Worm (Caenorhabditis elegans) whole organism, young adult: Measurements from ENCODE around the gene Y53G8AR.5.

Source experiments
- B0336.3 ChIP-seq: fragments of 200-800 bp; sonication (Bioruptor generic); IDR thresholded peaks from 2 replicates; pipeline ENCODE4 v1.3.6; 2022; ENCODE audit warnings: missing genetic modification characterization, missing compliant biosample characterization
- C17E4.6 ChIP-seq: fragments of 200-800 bp; sonication (Bioruptor generic); IDR thresholded peaks from 2 replicates; pipeline ENCODE4 v1.3.6; 2022; ENCODE audit warnings: missing genetic modification reagents, missing genetic modification characterization, missing compliant biosample characterization
- F39B2.1 ChIP-seq: fragments of 200-800 bp; sonication (Bioruptor generic); IDR thresholded peaks from 2 replicates; pipeline ENCODE4 v1.3.6; 2022; ENCODE audit warnings: missing genetic modification reagents, missing genetic modification characterization, missing compliant biosample characterization
- K11D2.4 ChIP-seq: fragments of 200-800 bp; sonication (Bioruptor generic); IDR thresholded peaks from 2 replicates; pipeline ENCODE4 v1.3.6; 2022; ENCODE audit warnings: missing genetic modification reagents, missing genetic modification characterization, missing compliant biosample characterization
- K12H6.12 ChIP-seq: fragments of 200-800 bp; sonication (Bioruptor generic); optimal IDR thresholded peaks from 2 replicates; lab custom pipeline; 2018; ENCODE audit warnings: mild to moderate bottlenecking, missing genetic modification characterization, missing compliant biosample characterization
- Y53F4B.3 ChIP-seq: fragments of 200-800 bp; sonication (Bioruptor generic); IDR thresholded peaks from 2 replicates; pipeline ENCODE4 v1.3.6; 2022; ENCODE audit warnings: missing genetic modification reagents, missing genetic modification characterization, missing compliant biosample characterization
- Y56A3A.18 ChIP-seq: fragments of 200-800 bp; sonication (Bioruptor generic); IDR thresholded peaks from 2 replicates; pipeline ENCODE4 v1.3.6; 2022; ENCODE audit warnings: missing genetic modification reagents, missing genetic modification characterization, missing compliant biosample characterization
- Y67H2A.10 ChIP-seq: fragments of 200-800 bp; sonication (Bioruptor generic); conservative IDR thresholded peaks from 2 replicates; pipeline ENCODE4 v1.3.6; 2022; ENCODE audit warnings: missing genetic modification reagents, missing genetic modification characterization, missing compliant biosample characterization
- Y79H2A.3 ChIP-seq: fragments of 200-800 bp; sonication (Bioruptor generic); conservative IDR thresholded peaks from 2 replicates; pipeline ENCODE4 v1.3.6; 2022; ENCODE audit warnings: missing genetic modification reagents, missing genetic modification characterization, missing compliant biosample characterization
- ZK185.1 ChIP-seq: sonication (generic microtip); optimal IDR thresholded peaks from 2 replicates; lab custom pipeline; 2016; ENCODE audit warnings: mild to moderate bottlenecking, missing genetic modification characterization, missing compliant biosample characterization; ENCODE audit not compliant: poor library complexity, severe bottlenecking
- aptf-3 ChIP-seq: fragments of 200-800 bp; sonication (Bioruptor generic); IDR thresholded peaks from 2 replicates; pipeline ENCODE4 v1.3.6; 2022; ENCODE audit warnings: missing genetic modification characterization, missing compliant biosample characterization
- atf-7 ChIP-seq: sonication (generic microtip); optimal IDR thresholded peaks from 2 replicates; lab custom pipeline; 2017; ENCODE audit warnings: mild to moderate bottlenecking, missing genetic modification characterization, missing compliant biosample characterization
- athp-1 ChIP-seq: sonication (generic microtip); optimal IDR thresholded peaks from 2 replicates; lab custom pipeline; 2017; ENCODE audit warnings: mild to moderate bottlenecking, missing genetic modification characterization, missing compliant biosample characterization
- attf-5 ChIP-seq: fragments of 200-800 bp; sonication (Bioruptor generic); optimal IDR thresholded peaks from 2 replicates; lab custom pipeline; 2018; ENCODE audit warnings: mild to moderate bottlenecking, missing genetic modification characterization, missing compliant biosample characterization
- attf-6 ChIP-seq: fragments of 200-800 bp; sonication (Bioruptor generic); IDR thresholded peaks from 2 replicates; pipeline ENCODE4 v1.3.6; 2022; ENCODE audit warnings: missing genetic modification reagents, missing genetic modification characterization, missing compliant biosample characterization
- bed-1 ChIP-seq: fragments of 200-800 bp; sonication (Bioruptor generic); IDR thresholded peaks from 2 replicates; pipeline ENCODE4 v1.3.6; 2022; ENCODE audit warnings: missing genetic modification reagents, missing genetic modification characterization, missing compliant biosample characterization
- cebp-1 ChIP-seq, 2 experiments: fragments of 200-800 bp in 1 of 2; sonication (Bioruptor generic) in 1 of 2; sonication (generic microtip) in 1 of 2; IDR thresholded peaks in 1 of 2; optimal IDR thresholded peaks in 1 of 2; 2 replicates each; pipeline versions ENCODE4 v1.3.6 to Lab custom; 2017 to 2022; ENCODE audit warnings: missing compliant biosample characterization in 2 of 2, missing genetic modification characterization in 2 of 2, mild to moderate bottlenecking in 1 of 2, missing genetic modification reagents in 1 of 2, moderate library complexity in 1 of 2
- ceh-27 ChIP-seq: fragments of 200-800 bp; sonication (Bioruptor generic); optimal IDR thresholded peaks from 2 replicates; lab custom pipeline; 2018; ENCODE audit warnings: mild to moderate bottlenecking, missing genetic modification characterization, moderate library complexity, missing compliant biosample characterization
- ceh-40 ChIP-seq: fragments of 200-800 bp; sonication (Bioruptor generic); IDR thresholded peaks from 2 replicates; pipeline ENCODE4 v1.3.6; 2022; ENCODE audit warnings: missing genetic modification characterization, missing compliant biosample characterization
- ceh-91 ChIP-seq: fragments of 200-800 bp; sonication (Bioruptor generic); IDR thresholded peaks from 2 replicates; pipeline ENCODE4 v1.3.6; 2022; ENCODE audit warnings: missing genetic modification reagents, missing genetic modification characterization, missing compliant biosample characterization
- chd-7 ChIP-seq: sonication (generic microtip); optimal IDR thresholded peaks from 2 replicates; lab custom pipeline; 2016; ENCODE audit warnings: mild to moderate bottlenecking, missing genetic modification characterization, moderate library complexity, missing compliant biosample characterization
- dox-1 ChIP-seq: fragments of 200-800 bp; sonication (Bioruptor generic); IDR thresholded peaks from 2 replicates; pipeline ENCODE4 v1.3.6; 2022; ENCODE audit warnings: missing genetic modification reagents, missing genetic modification characterization, missing compliant biosample characterization
- egl-44 ChIP-seq: fragments of 200-800 bp; sonication (Bioruptor generic); IDR thresholded peaks from 2 replicates; pipeline ENCODE4 v1.3.6; 2022; ENCODE audit warnings: missing genetic modification reagents, missing genetic modification characterization, missing compliant biosample characterization
- egrh-3 ChIP-seq: fragments of 200-800 bp; sonication (Bioruptor generic); IDR thresholded peaks from 2 replicates; pipeline ENCODE4 v1.3.6; 2022; ENCODE audit warnings: missing genetic modification reagents, missing genetic modification characterization, missing compliant biosample characterization
- ekl-4 ChIP-seq: fragments of 200-800 bp; sonication (Bioruptor generic); IDR thresholded peaks from 2 replicates; pipeline ENCODE4 v1.3.6; 2022; ENCODE audit warnings: missing genetic modification reagents, missing genetic modification characterization, missing compliant biosample characterization
- ets-4 ChIP-seq: fragments of 200-800 bp; sonication (Bioruptor generic); optimal IDR thresholded peaks from 2 replicates; lab custom pipeline; 2018; ENCODE audit warnings: mild to moderate bottlenecking, missing genetic modification characterization, missing compliant biosample characterization
- fkh-3 ChIP-seq: sonication (generic microtip); optimal IDR thresholded peaks from 2 replicates; lab custom pipeline; 2016; ENCODE audit warnings: mild to moderate bottlenecking, missing genetic modification characterization, missing compliant biosample characterization
- hlh-26 ChIP-seq: fragments of 200-800 bp; sonication (Bioruptor generic); conservative IDR thresholded peaks from 2 replicates; pipeline ENCODE4 v1.3.6; 2022; ENCODE audit warnings: missing genetic modification reagents, missing genetic modification characterization, missing compliant biosample characterization
- hmg-1.2 ChIP-seq: fragments of 200-800 bp; sonication (Bioruptor generic); IDR thresholded peaks from 2 replicates; pipeline ENCODE4 v1.3.6; 2022; ENCODE audit warnings: missing genetic modification reagents, missing genetic modification characterization, missing compliant biosample characterization
- lin-26 ChIP-seq: fragments of 200-800 bp; sonication (Bioruptor generic); IDR thresholded peaks from 2 replicates; pipeline ENCODE4 v1.3.6; 2022; ENCODE audit warnings: missing genetic modification reagents, missing genetic modification characterization, missing compliant biosample characterization
- lin-35 ChIP-seq, 3 experiments: fragments of 150-350 bp in 2 of 3; sonication (generic microtip) in 1 of 3; optimal IDR thresholded peaks; 2 replicates each; lab custom pipeline; 2014 to 2018; ENCODE audit warnings: missing biosample characterization in 3 of 3, missing genetic modification characterization in 3 of 3, missing genetic modification reagents in 3 of 3
- lin-40 ChIP-seq: sonication (generic microtip); optimal IDR thresholded peaks from 2 replicates; lab custom pipeline; 2016; ENCODE audit warnings: missing genetic modification characterization, mild to moderate bottlenecking, missing compliant biosample characterization, missing genotype, missing genetic modification reagents
- lin-54 ChIP-seq: fragments of 200-800 bp; sonication (Bioruptor generic); optimal IDR thresholded peaks from 2 replicates; lab custom pipeline; 2018; ENCODE audit warnings: mild to moderate bottlenecking, missing genetic modification characterization, missing compliant biosample characterization
- madf-6 ChIP-seq: fragments of 200-800 bp; sonication (Bioruptor generic); IDR thresholded peaks from 2 replicates; pipeline ENCODE4 v1.3.6; 2022; ENCODE audit warnings: missing genetic modification reagents, missing genetic modification characterization, missing compliant biosample characterization
- mxl-1 ChIP-seq: sonication (generic microtip); optimal IDR thresholded peaks from 2 replicates; lab custom pipeline; 2016; ENCODE audit warnings: missing genetic modification characterization, missing compliant biosample characterization
- nhr-80 ChIP-seq: sonication (generic microtip); optimal IDR thresholded peaks from 2 replicates; lab custom pipeline; 2016; ENCODE audit warnings: missing genetic modification characterization, missing compliant biosample characterization
- rcor-1 ChIP-seq: fragments of 200-800 bp; sonication (Bioruptor generic); IDR thresholded peaks from 2 replicates; pipeline ENCODE4 v1.3.6; 2022; ENCODE audit warnings: missing genetic modification reagents, missing genetic modification characterization, missing compliant biosample characterization
- repo-1 ChIP-seq: sonication (generic microtip); optimal IDR thresholded peaks from 2 replicates; lab custom pipeline; 2017; ENCODE audit warnings: mild to moderate bottlenecking, missing genetic modification characterization, missing compliant biosample characterization
- sea-2 ChIP-seq: fragments of 200-800 bp; sonication (Bioruptor generic); IDR thresholded peaks from 2 replicates; pipeline ENCODE4 v1.3.6; 2022; ENCODE audit warnings: missing genetic modification characterization, missing compliant biosample characterization
- somi-1 ChIP-seq: fragments of 200-800 bp; sonication (Bioruptor generic); optimal IDR thresholded peaks from 2 replicates; lab custom pipeline; 2018; ENCODE audit warnings: mild to moderate bottlenecking, missing genetic modification characterization, missing compliant biosample characterization
- tbp1 ChIP-seq: fragments of 200-800 bp; sonication (Bioruptor generic); optimal IDR thresholded peaks from 2 replicates; lab custom pipeline; 2018; ENCODE audit warnings: mild to moderate bottlenecking, missing genetic modification characterization, missing compliant biosample characterization
- tbx-9 ChIP-seq: sonication (generic microtip); optimal IDR thresholded peaks from 2 replicates; lab custom pipeline; 2016; ENCODE audit warnings: borderline replicate concordance, missing genetic modification characterization, inconsistent platforms, missing compliant biosample characterization
- zfh-2 ChIP-seq: fragments of 200-800 bp; sonication (Bioruptor generic); conservative IDR thresholded peaks from 2 replicates; pipeline ENCODE4 v1.3.6; 2022; ENCODE audit warnings: missing genetic modification reagents, missing genetic modification characterization, missing compliant biosample characterization
- ztf-22 ChIP-seq: fragments of 200-800 bp; sonication (Bioruptor generic); optimal IDR thresholded peaks from 2 replicates; lab custom pipeline; 2018; ENCODE audit warnings: mild to moderate bottlenecking, missing genetic modification characterization, moderate library complexity, missing compliant biosample characterization
- ztf-26 ChIP-seq: sonication (generic microtip); optimal IDR thresholded peaks from 2 replicates; lab custom pipeline; 2017; ENCODE audit warnings: missing genetic modification characterization, missing compliant biosample characterization

Y53G8AR.5 gene

DNA sequence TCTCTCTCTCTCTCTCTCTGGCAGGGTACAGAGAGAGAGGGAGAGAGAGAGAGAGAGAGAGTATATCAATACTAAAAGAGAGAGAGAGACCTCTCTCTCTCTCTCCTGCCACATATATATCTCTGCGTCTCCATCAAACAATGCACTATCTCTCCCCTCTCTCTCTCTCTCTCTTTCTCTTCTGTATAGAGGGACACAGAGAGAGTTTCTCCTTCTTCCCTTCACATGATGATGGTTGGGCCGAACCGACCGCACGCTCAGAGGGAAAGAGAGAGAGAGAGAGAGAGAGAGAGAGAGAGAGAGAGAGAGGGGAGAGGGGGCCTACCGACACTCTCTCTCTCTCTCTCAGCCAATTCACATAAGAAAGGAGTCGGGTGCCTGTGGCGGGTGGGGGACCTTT is 25.6 kb upstream of the Y53G8AR.5 start:
- TF ChIP-seq egl-44 (GFP tag; lab: Robert Waterston, UW) (no peak), mxl-1 (tag; lab: Kevin White, UChicago) (no peak), hmg-1.2 (peak; percentile 86), tbp1 (GFP tag; lab: Kevin White, UChicago) (peak; percentile 35), rcor-1 (no peak), zfh-2 (peak; percentile 96), lin-40 (tag; lab: Kevin White, UChicago) (peak; percentile 91), lin-35 (GFP tag; optimal IDR thresholded peaks at IDR 0.05; lab: Kevin White, UChicago) (peak in 1 of 3 experiments; percentile 6), fkh-3 (no peak), ztf-22 (no peak), cebp-1 (GFP tag; IDR thresholded peaks at IDR 0.05; lab: Robert Waterston, UW) (no peak), cebp-1 (tag; optimal IDR thresholded peaks at IDR 0.05; lab: Kevin White, UChicago) (peak; percentile 73), sea-2 (GFP tag; lab: Robert Waterston, UW) (no peak), ztf-26 (peak; percentile 83), tbx-9 (tag; lab: Kevin White, UChicago) (no peak), B0336.3 (GFP tag; lab: Robert Waterston, UW) (peak; percentile 68), lin-26 (GFP tag; lab: Robert Waterston, UW) (0 out of 2 replicates have a peak, but pooled peaks have one; percentile 15), K12H6.12 (tag; lab: Kevin White, UChicago) (peak; percentile 46), bed-1 (no peak), Y56A3A.18 (GFP tag; lab: Robert Waterston, UW) (0 out of 2 replicates have a peak, but pooled peaks have one; percentile 30), aptf-3 (no peak), Y53F4B.3 (GFP tag; lab: Robert Waterston, UW) (no peak), ets-4 (GFP tag; lab: Kevin White, UChicago) (peak; percentile 15), repo-1 (tag; lab: Kevin White, UChicago) (peak; percentile 32), Y79H2A.3 (GFP tag; lab: Robert Waterston, UW) (no peak), C17E4.6 (GFP tag; lab: Robert Waterston, UW) (no peak), attf-6 (no peak), egrh-3 (GFP tag; lab: Robert Waterston, UW) (peak; percentile 81), Y67H2A.10 (GFP tag; lab: Robert Waterston, UW) (no peak), atf-7 (tag; lab: Kevin White, UChicago) (peak; percentile 5), chd-7 (tag; lab: Kevin White, UChicago) (peak; percentile 53), nhr-80 (tag; lab: Kevin White, UChicago) (peak; percentile 58), ceh-40 (GFP tag; lab: Robert Waterston, UW) (no peak), somi-1 (peak; percentile 90), ceh-91 (GFP tag; lab: Robert Waterston, UW) (no peak), ceh-27 (GFP tag; lab: Kevin White, UChicago) (peak; percentile 33), lin-54 (GFP tag; lab: Kevin White, UChicago) (peak; percentile 20), attf-5 (GFP tag; lab: Kevin White, UChicago) (peak; percentile 35), madf-6 (no peak), dox-1 (GFP tag; lab: Robert Waterston, UW) (peak; percentile 76), F39B2.1 (GFP tag; lab: Robert Waterston, UW) (no peak), ZK185.1 (no peak), hlh-26 (GFP tag; lab: Robert Waterston, UW) (no peak), ekl-4 (GFP tag; lab: Robert Waterston, UW) (no peak), K11D2.4 (peak; percentile 68; the same call in 1 of the 2 replicates), athp-1 (tag; lab: Kevin White, UChicago) (no peak)
- TF ChIP-seq, all 124 proteins: peak for 23
